Worm (Caenorhabditis elegans) whole organism, L4 larva: ENCODE data around the gene C38C6.3.

Source experiments
- Y5F2A.4 ChIP-seq: fragments of 200-800 bp; sonication (Bioruptor generic); optimal IDR thresholded peaks from 2 replicates; lab custom pipeline; 2018; ENCODE audit warnings: mild to moderate bottlenecking, missing genetic modification characterization, missing compliant biosample characterization
- ZK337.2 ChIP-seq: fragments of 200-800 bp; sonication (Bioruptor generic); IDR thresholded peaks from 2 replicates; pipeline ENCODE4 v1.3.6; 2022; ENCODE audit warnings: missing genetic modification reagents, missing genetic modification characterization, missing compliant biosample characterization
- aly-2 ChIP-seq: sonication (generic microtip); optimal IDR thresholded peaks from 2 replicates; lab custom pipeline; 2018; ENCODE audit warnings: missing biosample characterization, missing genetic modification characterization
- ces-1 ChIP-seq: fragments of 150-350 bp; sonication (generic microtip); optimal IDR thresholded peaks from 4 replicates; lab custom pipeline; 2014; ENCODE audit warnings: missing biosample characterization, missing genetic modification reagents, missing genetic modification characterization
- duxl-1 ChIP-seq: sonication (generic microtip); optimal IDR thresholded peaks from 2 replicates; lab custom pipeline; 2016; ENCODE audit warnings: mild to moderate bottlenecking, missing genetic modification characterization, moderate library complexity, missing compliant biosample characterization; ENCODE audit not compliant: poor library complexity
- fkh-10 ChIP-seq: fragments of 150-350 bp; optimal IDR thresholded peaks from 2 replicates; lab custom pipeline; 2014; ENCODE audit warnings: missing biosample characterization, missing genetic modification reagents, missing genetic modification characterization
- lsy-2 ChIP-seq, 2 experiments: fragments of 150-350 bp in 1 of 2; sonication (generic microtip) in 1 of 2; optimal IDR thresholded peaks; 2 replicates each; lab custom pipeline; 2014 to 2017; ENCODE audit warnings: missing biosample characterization in 2 of 2, missing genetic modification characterization in 2 of 2
- nhr-11 ChIP-seq: fragments of 150-350 bp; optimal IDR thresholded peaks from 2 replicates; lab custom pipeline; 2014; ENCODE audit warnings: missing biosample characterization, missing genetic modification characterization
- nhr-237 ChIP-seq: sonication (generic microtip); optimal IDR thresholded peaks from 2 replicates; lab custom pipeline; 2017; ENCODE audit warnings: missing biosample characterization, missing genetic modification characterization
- pqm-1 ChIP-seq: sonication (generic microtip); optimal IDR thresholded peaks from 2 replicates; lab custom pipeline; 2017; ENCODE audit warnings: missing biosample characterization, missing genetic modification characterization
- zfp-3 ChIP-seq: fragments of 200-800 bp; sonication (Bioruptor generic); conservative IDR thresholded peaks from 2 replicates; pipeline ENCODE4 v1.3.6; 2022; ENCODE audit warnings: missing genetic modification reagents, missing genetic modification characterization, missing compliant biosample characterization
- ztf-11 ChIP-seq: fragments of 150-350 bp; optimal IDR thresholded peaks from 2 replicates; lab custom pipeline; 2014; ENCODE audit warnings: missing biosample characterization, missing genetic modification characterization
- ztf-7 ChIP-seq: fragments of 150-350 bp; optimal IDR thresholded peaks from 2 replicates; lab custom pipeline; 2014; ENCODE audit warnings: missing biosample characterization, missing genetic modification characterization

DNA sequence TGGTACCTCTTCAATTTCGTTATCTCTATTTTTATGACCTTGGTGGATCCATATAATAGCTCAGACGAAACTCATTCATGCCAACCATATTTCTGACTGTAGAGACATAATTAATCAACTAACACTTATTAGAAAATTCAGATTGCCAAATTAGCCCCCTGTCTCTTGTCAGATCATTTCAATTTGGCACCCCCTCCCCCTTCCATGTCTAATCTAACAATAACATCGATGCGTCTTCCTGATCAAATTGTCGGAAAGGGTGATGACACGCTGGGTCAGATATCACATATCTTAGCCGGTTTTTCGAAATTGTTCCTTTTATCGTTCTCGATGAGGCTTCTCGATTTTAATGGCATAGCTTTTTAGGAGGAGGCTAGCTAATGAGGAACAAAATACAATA, 21.6 kb upstream of the C38C6.3 start:
- TF ChIP-seq nhr-11 (tag; lab: Kevin White, UChicago) = no peak
- no peak for TF ChIP-seq ztf-11 (tag; lab: Kevin White, UChicago)
- no peak for TF ChIP-seq fkh-10 (GFP tag; lab: Kevin White, UChicago)
- no peak for TF ChIP-seq zfp-3 (GFP tag; lab: Robert Waterston, UW)
- no peak for TF ChIP-seq pqm-1
- TF ChIP-seq ZK337.2 = no peak
- no peak for TF ChIP-seq nhr-237
- TF ChIP-seq Y5F2A.4 (GFP tag; lab: Kevin White, UChicago) = no peak
- TF ChIP-seq ztf-7 = no peak
- TF ChIP-seq lsy-2 (tag; optimal IDR thresholded peaks at IDR 0.05; lab: Kevin White, UChicago) = no peak
- TF ChIP-seq ces-1 (GFP tag; lab: Kevin White, UChicago) = no peak
- TF ChIP-seq aly-2 = no peak
- no peak for TF ChIP-seq duxl-1 (tag; lab: Kevin White, UChicago)
